Worm (Caenorhabditis elegans): Measurements from ENCODE around the gene cpna-3.

Gene cpna-3

ce11 chrIV:9094356-9094755 is 2.3 kb upstream of the cpna-3 start, which contains the start of gene mrpl-42:
Gene mrpl-42, minus strand, starts transcription at chrIV:9094456.
- TF ChIP-seq unc-62 (GFP tag; optimal IDR thresholded peaks at IDR 0.05), result no peak

- no peak for TF ChIP-seq unc-62 (GFP tag; optimal IDR thresholded peaks at IDR 0.05)
These were observed 1.1 kb upstream of the cpna-3 start, which contains the start of gene icln-1 for ce11 chrIV:9095553-9095952. Gene icln-1, minus strand, starts transcription at chrIV:9095653.

ce11 chrIV:9098942-9099341 is 2.3 kb downstream of the cpna-3 start, which contains the start of gene gldi-10:
Gene gldi-10, plus strand, starts transcription at chrIV:9099242.
- no peak for TF ChIP-seq unc-62 (GFP tag; optimal IDR thresholded peaks at IDR 0.05)

- no peak for TF ChIP-seq unc-62 (GFP tag; optimal IDR thresholded peaks at IDR 0.05)
These were observed 4.2 kb downstream of the cpna-3 start for ce11 chrIV:9100835-9101234.

ce11 chrIV:9104071-9105016 is 7.7 kb downstream of the cpna-3 start, which contains the start of the genes C01F6.14 and fem-3:
Gene C01F6.14, minus strand, starts transcription at chrIV:9104121.
Gene fem-3, plus strand, starts transcription at chrIV:9104966.
- TF ChIP-seq unc-62 (GFP tag; optimal IDR thresholded peaks at IDR 0.05), result no peak

ce11 chrIV:9107464-9107863 is 10.8 kb downstream of the cpna-3 start:
- TF ChIP-seq unc-62 (GFP tag; optimal IDR thresholded peaks at IDR 0.05), result no peak

- TF ChIP-seq unc-62 (GFP tag; optimal IDR thresholded peaks at IDR 0.05), result no peak
These were observed 12.0 kb downstream of the cpna-3 start, which contains the start of gene aly-1 for ce11 chrIV:9108631-9109030. Gene aly-1, plus strand, starts transcription at chrIV:9108931.

ce11 chrIV:9112019-9112418 is 15.4 kb downstream of the cpna-3 start:
- TF ChIP-seq unc-62 (GFP tag; optimal IDR thresholded peaks at IDR 0.05), result no peak

- no peak for TF ChIP-seq unc-62 (GFP tag; optimal IDR thresholded peaks at IDR 0.05)
These were observed 17.4 kb downstream of the cpna-3 start for ce11 chrIV:9114078-9114477.

- no peak for TF ChIP-seq unc-62 (GFP tag; optimal IDR thresholded peaks at IDR 0.05)
These were observed 19.8 kb downstream of the cpna-3 start for ce11 chrIV:9116452-9116851.

ce11 chrIV:9117700-9118099 is 21.1 kb downstream of the cpna-3 start:
- TF ChIP-seq unc-62 (GFP tag; optimal IDR thresholded peaks at IDR 0.05), result no peak

- no peak for TF ChIP-seq unc-62 (GFP tag; optimal IDR thresholded peaks at IDR 0.05)
These were observed 21.7 kb downstream of the cpna-3 start for ce11 chrIV:9118348-9118747.

ce11 chrIV:9118792-9119191 is 22.1 kb downstream of the cpna-3 start, which contains the start of gene nrfl-1:
Gene nrfl-1, plus strand, starts transcription at chrIV:9119092.
- no peak for TF ChIP-seq unc-62 (GFP tag; optimal IDR thresholded peaks at IDR 0.05)

ce11 chrIV:9120220-9120619 is 23.6 kb downstream of the cpna-3 start:
- TF ChIP-seq unc-62 (GFP tag; optimal IDR thresholded peaks at IDR 0.05), result no peak

ce11 chrIV:9121545-9121944 is 24.9 kb downstream of the cpna-3 start:
- no peak for TF ChIP-seq unc-62 (GFP tag; optimal IDR thresholded peaks at IDR 0.05)

- no peak for TF ChIP-seq unc-62 (GFP tag; optimal IDR thresholded peaks at IDR 0.05)
These were observed 34.0 kb downstream of the cpna-3 start for ce11 chrIV:9130605-9131004.

ce11 chrIV:9135377-9135776 is 38.7 kb downstream of the cpna-3 start, which contains the start of gene delm-1:
Gene delm-1, minus strand, starts transcription at chrIV:9135477.
- TF ChIP-seq unc-62 (GFP tag; optimal IDR thresholded peaks at IDR 0.05), result no peak

Data from whole organism, dauer.